Worm (Caenorhabditis elegans) whole organism, L4/young adult: Measurements from ENCODE around the gene hda-4.

Experiments
- W03F9.2 ChIP-seq: fragments of 150-350 bp; optimal IDR thresholded peaks from 2 replicates; lab custom pipeline; 2014; ENCODE audit warnings: missing biosample characterization, missing genetic modification characterization
- dao-5 ChIP-seq: sonication (generic microtip); optimal IDR thresholded peaks from 2 replicates; lab custom pipeline; 2016; ENCODE audit warnings: missing genotype, missing genetic modification characterization, moderate library complexity, missing compliant biosample characterization
- him-1 ChIP-seq: sonication (generic microtip); optimal IDR thresholded peaks from 2 replicates; lab custom pipeline; 2016; ENCODE audit warnings: missing genotype, missing genetic modification reagents, missing genetic modification characterization, missing compliant biosample characterization

- TF ChIP-seq W03F9.2 (tag; lab: Kevin White, UChicago), result no peak
- peak; percentile 73 for TF ChIP-seq him-1 (tag; lab: Kevin White, UChicago)
- TF ChIP-seq dao-5 (tag; lab: Kevin White, UChicago), result peak; percentile 39
Observed at ce11 chrX:16726879-16727278, 2.5 kb upstream of the hda-4 start.
